Fruit fly (Drosophila melanogaster) whole organism, embryonic: ENCODE measurements around the gene Uba5.
A peak's percentile ranks its signal among the peaks of the same experiment; 100 is the strongest.

Experiments used
- ATbp ChIP-seq: fragments of 200-800 bp; sonication (Bioruptor generic); optimal IDR thresholded peaks from 2 replicates; lab custom pipeline; 2017; ENCODE audit warnings: missing biosample characterization, mild to moderate bottlenecking, missing genetic modification characterization, missing genetic modification reagents
- Atf6 ChIP-seq: fragments of 200-800 bp; sonication (Bioruptor generic); IDR thresholded peaks from 2 replicates; pipeline ENCODE4 v1.3.6; 2022; ENCODE audit warnings: missing biosample characterization, missing genetic modification characterization
- Bdp1 ChIP-seq: fragments of 200-800 bp; sonication (Bioruptor generic); optimal IDR thresholded peaks from 3 replicates; lab custom pipeline; 2016; ENCODE audit warnings: missing biosample characterization, missing genetic modification characterization
- CG10431 ChIP-seq: fragments of 200-800 bp; sonication (Bioruptor generic); optimal IDR thresholded peaks from 3 replicates; lab custom pipeline; 2018; ENCODE audit warnings: missing biosample characterization, mild to moderate bottlenecking, missing genetic modification characterization
- CG12769 ChIP-seq: fragments of 200-800 bp; sonication (Bioruptor generic); optimal IDR thresholded peaks from 2 replicates; lab custom pipeline; 2019; ENCODE audit warnings: missing biosample characterization, mild to moderate bottlenecking, missing genetic modification characterization, moderate library complexity
- CG14050 ChIP-seq: fragments of 200-800 bp; sonication (Bioruptor generic); IDR thresholded peaks from 3 replicates; pipeline ENCODE4 v1.3.6; 2022; ENCODE audit warnings: missing biosample characterization, missing genetic modification characterization
- CG14441 ChIP-seq: fragments of 200-800 bp; sonication (Bioruptor generic); IDR thresholded peaks from 2 replicates; pipeline ENCODE4 v1.3.6; 2022; ENCODE audit warnings: missing biosample characterization, missing genetic modification characterization
- CG14860 ChIP-seq: fragments of 200-800 bp; sonication (Bioruptor generic); IDR thresholded peaks from 3 replicates; pipeline ENCODE4 v1.3.6; 2022; ENCODE audit warnings: missing biosample characterization, missing genetic modification characterization; ENCODE audit not compliant: partially characterized antibody
- CG15514 ChIP-seq: fragments of 200-800 bp; sonication (Bioruptor generic); optimal IDR thresholded peaks from 3 replicates; lab custom pipeline; 2017; ENCODE audit warnings: missing biosample characterization, missing genetic modification characterization, mild to moderate bottlenecking, moderate library complexity, missing genetic modification reagents
- CG16813 ChIP-seq: fragments of 200-800 bp; sonication (Bioruptor generic); IDR thresholded peaks from 3 replicates; pipeline ENCODE4 v1.3.6; 2022; ENCODE audit warnings: missing biosample characterization, missing genetic modification characterization; ENCODE audit not compliant: partially characterized antibody
- CG16815 ChIP-seq: fragments of 200-800 bp; sonication (Bioruptor generic); optimal IDR thresholded peaks from 3 replicates; lab custom pipeline; 2017; ENCODE audit warnings: missing biosample characterization, mild to moderate bottlenecking, missing genetic modification characterization
- CG17359 ChIP-seq: fragments of 200-800 bp; sonication (Bioruptor generic); optimal IDR thresholded peaks from 3 replicates; lab custom pipeline; 2018; ENCODE audit warnings: missing biosample characterization, mild to moderate bottlenecking, missing genetic modification characterization, moderate library complexity
- CG1832 ChIP-seq: fragments of 200-800 bp; sonication (Bioruptor generic); optimal IDR thresholded peaks from 2 replicates; lab custom pipeline; 2017; ENCODE audit warnings: missing biosample characterization, mild to moderate bottlenecking, missing genetic modification characterization, inconsistent platforms
- CG18599 ChIP-seq: fragments of 200-800 bp; sonication (Bioruptor generic); optimal IDR thresholded peaks from 3 replicates; lab custom pipeline; 2017; ENCODE audit warnings: missing biosample characterization, missing genetic modification characterization, mild to moderate bottlenecking, moderate library complexity, missing genetic modification reagents
- CG2120 ChIP-seq: fragments of 200-800 bp; sonication (Bioruptor generic); optimal IDR thresholded peaks from 3 replicates; lab custom pipeline; 2016; ENCODE audit warnings: missing biosample characterization, missing genetic modification characterization
- CG31441 ChIP-seq: fragments of 200-800 bp; sonication (Bioruptor generic); IDR thresholded peaks from 2 replicates; pipeline ENCODE4 v1.3.6; 2022; ENCODE audit warnings: missing biosample characterization, missing genetic modification characterization
- CG32772 ChIP-seq: fragments of 200-800 bp; sonication (Bioruptor generic); IDR thresholded peaks from 2 replicates; pipeline ENCODE4 v1.3.6; 2022; ENCODE audit warnings: missing biosample characterization, missing genetic modification characterization
- CG3281 ChIP-seq: fragments of 200-800 bp; sonication (Bioruptor generic); optimal IDR thresholded peaks from 3 replicates; lab custom pipeline; 2017; ENCODE audit warnings: missing biosample characterization, mild to moderate bottlenecking, missing genetic modification characterization
- CG6175 ChIP-seq: fragments of 200-800 bp; sonication (Bioruptor generic); IDR thresholded peaks from 3 replicates; pipeline ENCODE4 v1.3.6; 2022; ENCODE audit warnings: missing biosample characterization, missing genetic modification characterization
- CG8281 ChIP-seq: fragments of 200-800 bp; sonication (Bioruptor generic); optimal IDR thresholded peaks from 2 replicates; lab custom pipeline; 2018; ENCODE audit warnings: missing biosample characterization, mild to moderate bottlenecking, missing genetic modification characterization, moderate library complexity
- CG8359 ChIP-seq: fragments of 200-800 bp; sonication (Bioruptor generic); optimal IDR thresholded peaks from 2 replicates; lab custom pipeline; 2017; ENCODE audit warnings: missing biosample characterization, mild to moderate bottlenecking, missing genetic modification characterization, borderline replicate concordance
- CG9817 ChIP-seq: fragments of 200-800 bp; sonication (Bioruptor generic); optimal IDR thresholded peaks from 2 replicates; lab custom pipeline; 2018; ENCODE audit warnings: missing biosample characterization, mild to moderate bottlenecking, missing genetic modification characterization, moderate library complexity
- CoRest ChIP-seq: fragments of 200-800 bp; sonication (Bioruptor generic); optimal IDR thresholded peaks from 3 replicates; lab custom pipeline; 2018; ENCODE audit warnings: missing biosample characterization, mild to moderate bottlenecking, missing genetic modification characterization, moderate library complexity
- D19A ChIP-seq: fragments of 200-800 bp; optimal IDR thresholded peaks from 3 replicates; lab custom pipeline; 2019; ENCODE audit warnings: missing biosample characterization, mild to moderate bottlenecking, missing genetic modification characterization, moderate library complexity
- Ets65A ChIP-seq: fragments of 200-800 bp; sonication (Bioruptor generic); peaks from one replicate; lab custom pipeline; 2016; ENCODE audit warnings: missing biosample characterization, missing genetic modification characterization
- HLHmδ ChIP-seq: fragments of 200-800 bp; sonication (Bioruptor generic); optimal IDR thresholded peaks from 2 replicates; lab custom pipeline; 2018; ENCODE audit warnings: missing biosample characterization, mild to moderate bottlenecking, missing genetic modification characterization, moderate library complexity
- Lhr ChIP-seq: fragments of 200-800 bp; sonication (Bioruptor generic); optimal IDR thresholded peaks from 3 replicates; lab custom pipeline; 2017; ENCODE audit warnings: mild to moderate bottlenecking, missing biosample characterization, missing genetic modification reagents, missing genetic modification characterization
- Sin3A ChIP-seq: fragments of >200 bp; optimal IDR thresholded peaks from 2 replicates; lab custom pipeline; 2018
- Stat92E ChIP-seq, 3 experiments: fragments of >200 bp in 2 of 3; fragments of 200-800 bp in 1 of 3; sonication (Bioruptor generic) in 1 of 3; optimal IDR thresholded peaks; 2 replicates each; lab custom pipeline; 2017 to 2019; ENCODE audit warnings: missing biosample characterization in 3 of 3, missing genetic modification characterization in 3 of 3, mild to moderate bottlenecking in 1 of 3, moderate library complexity in 1 of 3
- abd-A ChIP-seq: fragments of 200-800 bp; sonication (Bioruptor generic); optimal IDR thresholded peaks from 3 replicates; lab custom pipeline; 2019; ENCODE audit warnings: missing biosample characterization, mild to moderate bottlenecking, missing genetic modification characterization, moderate library complexity
- bab2 ChIP-seq: fragments of 200-800 bp; sonication (Bioruptor generic); optimal IDR thresholded peaks from 2 replicates; lab custom pipeline; 2016; ENCODE audit warnings: missing biosample characterization, missing genetic modification characterization
- bsh ChIP-seq, 2 experiments: fragments of 200-800 bp; sonication (Bioruptor generic); optimal IDR thresholded peaks; 2 replicates each; lab custom pipeline; 2017 to 2018; ENCODE audit warnings: mild to moderate bottlenecking in 2 of 2, missing biosample characterization in 2 of 2, missing genetic modification characterization in 2 of 2, moderate library complexity in 1 of 2
- chinmo ChIP-seq: fragments of 200-800 bp; sonication (Bioruptor generic); IDR thresholded peaks from 4 replicates; pipeline ENCODE4 v1.3.6; 2022; ENCODE audit warnings: missing biosample characterization, missing genetic modification characterization; ENCODE audit not compliant: partially characterized antibody
- ci ChIP-seq: fragments of 200-800 bp; sonication (Bioruptor generic); IDR thresholded peaks from 3 replicates; pipeline ENCODE4 v1.3.6; 2022; ENCODE audit warnings: missing biosample characterization, missing genetic modification characterization
- cwo ChIP-seq: fragments of 200-800 bp; sonication (Bioruptor generic); optimal IDR thresholded peaks from 3 replicates; lab custom pipeline; 2017; ENCODE audit warnings: missing biosample characterization, missing genetic modification characterization, mild to moderate bottlenecking, moderate library complexity, missing genetic modification reagents
- danr ChIP-seq: fragments of 200-800 bp; sonication (Bioruptor generic); IDR thresholded peaks from 2 replicates; pipeline ENCODE4 v1.3.6; 2022; ENCODE audit warnings: missing biosample characterization, missing genetic modification characterization
- dmrt99B ChIP-seq: fragments of 200-800 bp; sonication (Bioruptor generic); optimal IDR thresholded peaks from 2 replicates; lab custom pipeline; 2018; ENCODE audit warnings: missing biosample characterization, mild to moderate bottlenecking, missing genetic modification characterization, moderate library complexity
- esg ChIP-seq: fragments of 200-800 bp; sonication (Bioruptor generic); conservative IDR thresholded peaks from 2 replicates; pipeline ENCODE4 v1.3.6; 2022; ENCODE audit warnings: missing biosample characterization, missing genetic modification characterization
- eve ChIP-seq, 2 experiments: fragments of >200 bp; optimal IDR thresholded peaks; 2 replicates each; lab custom pipeline; 2017; ENCODE audit warnings: missing biosample characterization in 2 of 2, missing genetic modification characterization in 2 of 2
- fd64A ChIP-seq: fragments of 200-800 bp; sonication (Bioruptor generic); optimal IDR thresholded peaks from 3 replicates; lab custom pipeline; 2018; ENCODE audit warnings: missing biosample characterization, mild to moderate bottlenecking, missing genetic modification characterization
- pan ChIP-seq, 4 experiments: fragments of >200 bp in 3 of 4; fragments of 200-800 bp in 1 of 4; sonication (Bioruptor generic) in 1 of 4; optimal IDR thresholded peaks in 3 of 4; IDR thresholded peaks in 1 of 4; 2 replicates each; pipeline versions ENCODE4 v1.3.6 to Lab custom; 2017 to 2022; ENCODE audit warnings: missing biosample characterization in 2 of 4, missing genetic modification characterization in 2 of 4, mixed read lengths in 1 of 4
- sd ChIP-seq: fragments of 200-800 bp; sonication (Bioruptor generic); optimal IDR thresholded peaks from 3 replicates; lab custom pipeline; 2018; ENCODE audit warnings: missing biosample characterization, mild to moderate bottlenecking, missing genetic modification characterization, moderate library complexity
- so ChIP-seq: fragments of 200-800 bp; sonication (Bioruptor generic); IDR thresholded peaks from 3 replicates; pipeline ENCODE4 v1.3.6; 2022; ENCODE audit warnings: missing biosample characterization, missing genetic modification characterization
- sr ChIP-seq: fragments of 200-800 bp; sonication (Bioruptor generic); IDR thresholded peaks from 3 replicates; pipeline ENCODE4 v1.3.6; 2022; ENCODE audit warnings: missing biosample characterization, missing genetic modification characterization
- stc ChIP-seq: fragments of 200-800 bp; sonication (Bioruptor generic); IDR thresholded peaks from 2 replicates; pipeline ENCODE4 v1.3.6; 2022; ENCODE audit warnings: missing biosample characterization, missing genetic modification characterization
- vvl ChIP-seq: fragments of 200-800 bp; sonication (Bioruptor generic); IDR thresholded peaks from 2 replicates; pipeline ENCODE4 v1.3.6; 2022; ENCODE audit warnings: missing biosample characterization, missing genetic modification characterization
- wdn ChIP-seq: fragments of 200-800 bp; sonication (Bioruptor generic); IDR thresholded peaks from 2 replicates; pipeline ENCODE4 v1.3.6; 2022; ENCODE audit warnings: missing biosample characterization, missing genetic modification characterization
- zf30C ChIP-seq: fragments of 200-800 bp; sonication (Bioruptor generic); optimal IDR thresholded peaks from 3 replicates; lab custom pipeline; 2018; ENCODE audit warnings: missing biosample characterization, mild to moderate bottlenecking, missing genetic modification characterization

The Uba5 gene

dm6 chrX:11464047-11464446 lies 19.3 kb upstream of the Uba5 start:
- peak; percentile 23; the same call in 1 of the 3 replicates for TF ChIP-seq so
- no peak for TF ChIP-seq bab2 (GFP tag; lab: Kevin White, UChicago)
- TF ChIP-seq CG14860, result no peak
- TF ChIP-seq CG9817 (tag; lab: Kevin White, UChicago), result no peak
- TF ChIP-seq Stat92E (GFP tag; optimal IDR thresholded peaks at IDR 0.05; lab: Kevin White, UChicago), result no peak
- no peak for TF ChIP-seq ATbp (GFP tag; lab: Kevin White, UChicago)
- TF ChIP-seq chinmo (GFP tag; lab: Robert Waterston, UW), result 0 out of 4 replicates have a peak, but pooled peaks have one; percentile 23
- TF ChIP-seq Bdp1 (GFP tag; lab: Kevin White, UChicago), result no peak
- TF ChIP-seq sd, result peak; percentile 65
- no peak for TF ChIP-seq CG15514 (GFP tag; lab: Kevin White, UChicago)
- TF ChIP-seq abd-A (tag; lab: Kevin White, UChicago), result peak; percentile 13
- peak; percentile 64 for TF ChIP-seq cwo (GFP tag; lab: Kevin White, UChicago)
- TF ChIP-seq Sin3A (lab: Kevin White, UChicago), result no peak
- TF ChIP-seq bsh (GFP tag; optimal IDR thresholded peaks at IDR 0.05; lab: Kevin White, UChicago), result no peak
- TF ChIP-seq sr, result peak; percentile 67; the same call in 2 of the 3 replicates
- TF ChIP-seq CG12769, result peak; percentile 1
- TF ChIP-seq, all 482 proteins: peak for 7

dm6 chrX:11466757-11467156 lies 16.6 kb upstream of the Uba5 start:
- TF ChIP-seq CG8359 (GFP tag; lab: Kevin White, UChicago) (no peak), CG3281 (no peak), CG16813 (GFP tag; lab: Robert Waterston, UW) (no peak), CG31441 (GFP tag; lab: Robert Waterston, UW) (no peak), CG8281 (tag; lab: Kevin White, UChicago) (no peak), eve (GFP tag; optimal IDR thresholded peaks at IDR 0.05; lab: Kevin White, UChicago) (no peak), Lhr (no peak), ci (GFP tag; lab: Robert Waterston, UW) (peak; percentile 62; the same call in 2 of the 3 replicates), Atf6 (no peak), CG14050 (GFP tag; lab: Robert Waterston, UW) (peak; percentile 17; the same call in 1 of the 3 replicates), CG18599 (GFP tag; lab: Kevin White, UChicago) (no peak), stc (GFP tag; lab: Robert Waterston, UW) (no peak), CG1832 (GFP tag; lab: Kevin White, UChicago) (no peak), danr (GFP tag; lab: Robert Waterston, UW) (no peak), Ets65A (GFP tag; lab: Kevin White, UChicago) (peak; percentile 87), CG2120 (GFP tag; lab: Kevin White, UChicago) (peak; percentile 29), zf30C (GFP tag; lab: Kevin White, UChicago) (no peak), fd64A (GFP tag; lab: Kevin White, UChicago) (no peak), vvl (GFP tag; lab: Robert Waterston, UW) (peak; percentile 31; the same call in 1 of the 2 replicates), CG17359 (tag; lab: Kevin White, UChicago) (peak; percentile 27), CG16815 (GFP tag; lab: Kevin White, UChicago) (no peak), CG14441 (GFP tag; lab: Robert Waterston, UW) (0 out of 2 replicates have a peak, but pooled peaks have one; percentile 28), CG10431 (GFP tag; lab: Kevin White, UChicago) (no peak), HLHmδ (GFP tag; lab: Kevin White, UChicago) (no peak), esg (GFP tag; lab: Robert Waterston, UW) (0 out of 2 replicates have a peak, but pooled peaks have one; percentile 22), CG32772 (GFP tag; lab: Robert Waterston, UW) (0 out of 2 replicates have a peak, but pooled peaks have one; percentile 23), D19A (tag; lab: Kevin White, UChicago) (no peak), CoRest (tag; lab: Kevin White, UChicago) (no peak), dmrt99B (tag; lab: Kevin White, UChicago) (peak; percentile 42), wdn (GFP tag; lab: Robert Waterston, UW) (0 out of 2 replicates have a peak, but pooled peaks have one; percentile 32), CG6175 (GFP tag; lab: Robert Waterston, UW) (0 out of 3 replicates have a peak, but pooled peaks have one; percentile 28), pan (optimal IDR thresholded peaks at IDR 0.05; lab: Kevin White, UChicago) (no peak), pan (GFP tag; optimal IDR thresholded peaks at IDR 0.05 in 1 of 2, IDR thresholded peaks at IDR 0.05 in 1 of 2) (peak in 1 of 2 experiments; percentile 52)
